Worm (Caenorhabditis elegans): ENCODE measurements around the gene atg-13.

- no peak for TF ChIP-seq nhr-76 (tag; optimal IDR thresholded peaks at IDR 0.05)
- no peak for TF ChIP-seq skn-1 (tag; optimal IDR thresholded peaks at IDR 0.05)
- TF ChIP-seq efl-3 (GFP tag; optimal IDR thresholded peaks at IDR 0.05), result no peak
These were observed 17.3 kb upstream of the atg-13 start for ce11 chrIII:8175263-8175662.
